Fruit fly (Drosophila melanogaster) whole organism, prepupa: Measurements from ENCODE around the gene CG9673.

Source experiments
- CG6163 ChIP-seq: fragments of 200-800 bp; sonication (Bioruptor generic); IDR thresholded peaks from 3 replicates; pipeline ENCODE4 v1.3.6; 2022; ENCODE audit warnings: missing biosample characterization, missing genetic modification characterization
- CG6276 ChIP-seq: fragments of 200-800 bp; sonication (Bioruptor generic); optimal IDR thresholded peaks from 2 replicates; lab custom pipeline; 2017; ENCODE audit warnings: missing biosample characterization, mild to moderate bottlenecking, missing genetic modification characterization
- CG6792 ChIP-seq: fragments of 200-800 bp; sonication (Bioruptor generic); optimal IDR thresholded peaks from 3 replicates; lab custom pipeline; 2016; ENCODE audit warnings: missing biosample characterization, missing genetic modification characterization
- CG6854 ChIP-seq: fragments of 200-800 bp; sonication (Bioruptor generic); optimal IDR thresholded peaks from 2 replicates; lab custom pipeline; 2017; ENCODE audit warnings: missing biosample characterization, mild to moderate bottlenecking, missing genetic modification characterization
- CG7368 ChIP-seq: fragments of 200-800 bp; sonication (Bioruptor generic); optimal IDR thresholded peaks from 3 replicates; lab custom pipeline; 2016; ENCODE audit warnings: missing biosample characterization, missing genetic modification characterization
- Lpt ChIP-seq: fragments of 200-800 bp; sonication (Bioruptor generic); optimal IDR thresholded peaks from 3 replicates; lab custom pipeline; 2016; ENCODE audit warnings: missing biosample characterization, missing genetic modification characterization
- dac ChIP-seq: fragments of 200-800 bp; sonication (Bioruptor generic); optimal IDR thresholded peaks from 2 replicates; lab custom pipeline; 2017; ENCODE audit warnings: missing biosample characterization, mild to moderate bottlenecking, missing genetic modification characterization
- esn ChIP-seq: fragments of 200-800 bp; sonication (Bioruptor generic); optimal IDR thresholded peaks from 2 replicates; lab custom pipeline; 2016; ENCODE audit warnings: missing biosample characterization, mild to moderate bottlenecking, missing genetic modification characterization, moderate library complexity
- fkh ChIP-seq: fragments of 200-800 bp; sonication (Bioruptor generic); optimal IDR thresholded peaks from 3 replicates; lab custom pipeline; 2017; ENCODE audit warnings: missing biosample characterization, mild to moderate bottlenecking, missing genetic modification characterization, moderate library complexity
- ss ChIP-seq, 2 experiments: fragments of 200-800 bp; sonication (Bioruptor generic); optimal IDR thresholded peaks; 2 replicates in 1 of 2; 3 replicates in 1 of 2; lab custom pipeline; 2017 to 2018; ENCODE audit warnings: mild to moderate bottlenecking in 2 of 2, missing biosample characterization in 2 of 2, missing genetic modification characterization in 2 of 2, moderate library complexity in 1 of 2

- TF ChIP-seq fkh (GFP tag; lab: Kevin White, UChicago) (no peak), CG6854 (GFP tag; lab: Kevin White, UChicago) (no peak), esn (no peak), CG6792 (GFP tag; lab: Kevin White, UChicago) (no peak), Lpt (no peak), CG6163 (no peak), CG6276 (no peak), ss (GFP tag; optimal IDR thresholded peaks at IDR 0.05; lab: Kevin White, UChicago) (no peak), CG7368 (GFP tag; lab: Kevin White, UChicago) (no peak), dac (GFP tag; lab: Kevin White, UChicago) (no peak)
Observed at dm6 chrX:16716649-16717048, 13.0 kb upstream of the CG9673 start.
